Fruit fly (Drosophila melanogaster): ENCODE measurements around the gene Oseg5.

DNA sequence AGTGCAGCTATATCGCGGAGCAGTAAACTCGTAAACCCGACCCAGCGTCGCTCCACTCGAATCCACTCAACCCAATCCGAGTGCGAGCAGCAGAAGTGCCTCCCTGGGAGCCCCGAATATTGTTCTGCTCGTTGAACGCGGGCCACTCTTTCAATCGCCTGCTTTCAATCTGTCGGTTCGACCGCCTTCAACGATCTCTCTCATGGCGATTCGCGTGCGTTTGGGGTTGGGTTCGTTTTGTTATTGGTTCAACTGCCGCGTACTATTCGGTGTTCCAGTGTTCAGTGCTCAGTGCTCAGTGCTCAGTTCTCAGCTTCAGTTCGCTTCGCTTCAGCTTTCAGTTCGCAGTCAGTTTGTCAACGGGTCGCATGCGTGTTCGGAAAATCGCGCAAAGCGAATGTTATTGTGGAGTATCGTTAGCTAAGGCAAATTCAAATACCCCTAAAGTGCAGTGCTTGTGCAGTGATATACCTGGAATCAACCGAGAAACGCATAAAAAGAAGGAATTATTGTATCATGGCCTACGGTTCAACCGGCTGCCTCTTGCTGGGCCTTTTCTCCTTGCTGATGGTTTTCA lies 4.9 kb upstream of the Oseg5 start, which contains the start of gene CG31676:
- no peak for TF ChIP-seq CG8159 (tag; optimal IDR thresholded peaks at IDR 0.05)
- TF ChIP-seq CG10348 (GFP tag; IDR thresholded peaks at IDR 0.05) = no peak
- no peak; the same call in 2 of the 3 replicates for TF ChIP-seq CG4496 (GFP tag; IDR thresholded peaks at IDR 0.05)
- no peak for TF ChIP-seq Pif1B (GFP tag; optimal IDR thresholded peaks at IDR 0.05)
- TF ChIP-seq Snoo (tag; optimal IDR thresholded peaks at IDR 0.05) = no peak
- TF ChIP-seq rn (GFP tag; IDR thresholded peaks at IDR 0.05) = no peak
- TF ChIP-seq Ets98B (GFP tag; IDR thresholded peaks at IDR 0.05) = no peak; the same call in 1 of the 2 replicates
- no peak for TF ChIP-seq EcR (GFP tag; optimal IDR thresholded peaks at IDR 0.05)
- no peak for TF ChIP-seq CG8301 (tag; optimal IDR thresholded peaks at IDR 0.05)
- no peak for TF ChIP-seq CG13204 (GFP tag; optimal IDR thresholded peaks at IDR 0.05)
- no peak for TF ChIP-seq CG32121 (GFP tag; IDR thresholded peaks at IDR 0.05)
- no peak for TF ChIP-seq CG15710 (tag; optimal IDR thresholded peaks at IDR 0.05)
